Worm (Caenorhabditis elegans): ENCODE measurements around the gene C24A3.2.

ce11 chrX:8950507-8951028 is 46.7 kb upstream of the C24A3.2 start, which contains the start of gene trk-1:
- no peak for TF ChIP-seq med-1 (GFP tag; optimal IDR thresholded peaks at IDR 0.05; ENCODE audit: insufficient read depth)
- TF ChIP-seq klf-2 (GFP tag; conservative IDR thresholded peaks at IDR 0.05) = no peak
- TF ChIP-seq cog-1 (tag; optimal IDR thresholded peaks at IDR 0.05) = no peak
- TF ChIP-seq T22C8.4 (GFP tag; IDR thresholded peaks at IDR 0.05) = no peak
- TF ChIP-seq flt-1 (GFP tag; IDR thresholded peaks at IDR 0.05) = no peak
- TF ChIP-seq ref-1 (GFP tag; conservative IDR thresholded peaks at IDR 0.05) = no peak
- no peak for TF ChIP-seq tab-1 (GFP tag; IDR thresholded peaks at IDR 0.05)
- no peak for TF ChIP-seq ztf-23 (GFP tag; IDR thresholded peaks at IDR 0.05)

Measured in whole organism, midembryonic.